Worm (Caenorhabditis elegans) whole organism, midembryonic: Measurements from ENCODE around the gene srj-32.

ENCODE experiments used
- flt-1 ChIP-seq: fragments of 200-800 bp; sonication (Bioruptor generic); IDR thresholded peaks from 2 replicates; pipeline ENCODE4 v1.3.6; 2022; ENCODE audit warnings: missing genetic modification characterization, missing compliant biosample characterization
- klf-2 ChIP-seq: fragments of 200-800 bp; sonication (Bioruptor generic); conservative IDR thresholded peaks from 2 replicates; pipeline ENCODE4 v1.3.6; 2022; ENCODE audit warnings: missing genetic modification reagents, missing genetic modification characterization, missing compliant biosample characterization
- med-1 ChIP-seq: sonication (generic microtip); optimal IDR thresholded peaks from 2 replicates; lab custom pipeline; 2017; ENCODE audit warnings: missing genetic modification characterization, mild to moderate bottlenecking, missing compliant biosample characterization, antibody characterized with exemption, missing genetic modification reagents; ENCODE audit not compliant: insufficient read depth
- ref-1 ChIP-seq: fragments of 200-800 bp; sonication (Bioruptor generic); conservative IDR thresholded peaks from 2 replicates; pipeline ENCODE4 v1.3.6; 2022; ENCODE audit warnings: missing genetic modification reagents, missing genetic modification characterization, missing compliant biosample characterization
- ztf-23 ChIP-seq: fragments of 200-800 bp; sonication (Bioruptor generic); IDR thresholded peaks from 2 replicates; pipeline ENCODE4 v1.3.6; 2022; ENCODE audit warnings: missing genetic modification reagents, missing genetic modification characterization, missing compliant biosample characterization
- ztf-29 ChIP-seq: fragments of 200-800 bp; sonication (Bioruptor generic); IDR thresholded peaks from 2 replicates; pipeline ENCODE4 v1.3.6; 2022; ENCODE audit warnings: missing genetic modification reagents, missing genetic modification characterization, missing compliant biosample characterization

ce11 chrV:7320909-7321308 lies 23.7 kb upstream of the srj-32 start, which contains the start of gene lmd-4:
- TF ChIP-seq ref-1 (GFP tag; lab: Robert Waterston, UW) (no peak), flt-1 (GFP tag; lab: Robert Waterston, UW) (no peak), ztf-23 (GFP tag; lab: Robert Waterston, UW) (no peak), med-1 (no peak), klf-2 (GFP tag; lab: Robert Waterston, UW) (no peak), ztf-29 (GFP tag; lab: Robert Waterston, UW) (no peak)
